Worm (Caenorhabditis elegans) whole organism, L1 larva: ENCODE results near the gene fbxa-196.

ENCODE experiments used
- ama-1 ChIP-seq: fragments of 150-350 bp; optimal IDR thresholded peaks from 2 replicates; lab custom pipeline; 2014
- elt-2 ChIP-seq: sonication (generic microtip); optimal IDR thresholded peaks from 2 replicates; lab custom pipeline; 2016; ENCODE audit warnings: missing genetic modification characterization, mild to moderate bottlenecking, inconsistent platforms, missing compliant biosample characterization, missing genetic modification reagents
- elt-3 ChIP-seq, 6 experiments: fragments of 150-350 bp in 1 of 6; sonication (generic microtip); optimal IDR thresholded peaks; 2 replicates each; lab custom pipeline; 2017 to 2018; ENCODE audit warnings: missing biosample characterization in 6 of 6, missing genetic modification characterization in 6 of 6, inconsistent platforms in 1 of 6
- nhr-11 ChIP-seq: fragments of 150-350 bp; optimal IDR thresholded peaks from 2 replicates; lab custom pipeline; 2014; ENCODE audit warnings: missing biosample characterization, missing genetic modification characterization
- nhr-90 ChIP-seq: sonication (generic microtip); optimal IDR thresholded peaks from 2 replicates; lab custom pipeline; 2016; ENCODE audit warnings: mild to moderate bottlenecking, missing genetic modification characterization, missing compliant biosample characterization; ENCODE audit not compliant: poor library complexity
- sptf-1 ChIP-seq: fragments of 150-350 bp; optimal IDR thresholded peaks from 2 replicates; lab custom pipeline; 2014; ENCODE audit warnings: missing biosample characterization, missing genetic modification characterization

DNA sequence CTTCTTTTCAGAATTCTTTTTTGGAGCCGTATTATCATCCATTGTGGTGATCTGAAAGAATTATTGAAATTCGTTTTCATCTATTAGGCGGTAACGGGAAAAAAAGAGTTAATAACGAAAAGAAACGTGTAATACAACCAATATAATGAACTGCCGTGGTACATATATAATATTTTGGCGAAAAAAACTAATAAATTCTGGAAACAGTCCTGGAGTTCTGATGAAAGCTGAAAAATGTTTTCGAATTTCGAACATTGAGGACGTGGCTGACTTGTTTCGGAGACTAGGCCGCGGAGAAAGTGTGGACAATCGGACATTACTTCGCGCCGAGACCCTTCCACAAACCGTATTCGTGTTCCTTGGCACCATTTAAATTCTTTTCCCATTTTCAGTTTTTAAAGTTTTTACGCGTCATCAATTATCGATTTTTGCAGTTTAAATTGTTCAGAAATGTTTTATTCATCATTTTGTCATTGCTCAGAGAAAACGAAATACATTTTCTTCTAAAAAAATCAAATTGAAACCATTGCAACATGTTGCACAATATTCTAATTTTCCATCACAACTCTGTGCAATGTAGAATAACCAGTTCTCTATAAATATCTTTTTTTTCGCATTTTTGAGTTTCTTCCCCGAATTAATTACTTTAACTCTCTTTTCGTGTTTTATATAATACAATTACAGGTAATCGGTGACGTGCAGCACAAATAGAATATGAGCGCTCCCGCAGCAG lies 14.8 kb upstream of the fbxa-196 start, which contains the start of the genes gad-1 and erfa-1:
- TF ChIP-seq sptf-1 (tag; lab: Kevin White, UChicago): no peak
- peak; percentile 6 for TF ChIP-seq nhr-90 (tag; lab: Kevin White, UChicago)
- TF ChIP-seq ama-1 (lab: Kevin White, UChicago): no peak
- TF ChIP-seq elt-2 (tag; lab: Kevin White, UChicago): no peak
- peak in 1 of 6 experiments; percentile 36 for TF ChIP-seq elt-3 (tag; optimal IDR thresholded peaks at IDR 0.05; lab: Kevin White, UChicago)
- TF ChIP-seq nhr-11 (tag; lab: Kevin White, UChicago): no peak
